Worm (Caenorhabditis elegans) whole organism, L4 larva: ENCODE data around the gene srlf-21.

Source experiments
- F37D6.2 ChIP-seq: sonication (generic microtip); optimal IDR thresholded peaks from 2 replicates; lab custom pipeline; 2016; ENCODE audit warnings: mild to moderate bottlenecking, missing genetic modification characterization, missing compliant biosample characterization
- F44E2.7 ChIP-seq: fragments of 200-800 bp; sonication (Bioruptor generic); IDR thresholded peaks from 2 replicates; pipeline ENCODE4 v2.1.2; 2022; ENCODE audit warnings: missing genetic modification characterization, missing compliant biosample characterization
- F49E8.2 ChIP-seq: sonication (generic microtip); optimal IDR thresholded peaks from 2 replicates; lab custom pipeline; 2016; ENCODE audit warnings: missing compliant biosample characterization, mild to moderate bottlenecking, missing genetic modification characterization, borderline replicate concordance
- T20F7.1 ChIP-seq: fragments of 200-800 bp; sonication (Bioruptor generic); optimal IDR thresholded peaks from 2 replicates; lab custom pipeline; 2018; ENCODE audit warnings: mild to moderate bottlenecking, missing genetic modification characterization, missing compliant biosample characterization
- T26A8.4 ChIP-seq: fragments of 200-800 bp; sonication (Bioruptor generic); IDR thresholded peaks from 2 replicates; pipeline ENCODE4 v1.3.6; 2022; ENCODE audit warnings: missing genetic modification characterization, missing compliant biosample characterization
- Y105C5A.15 ChIP-seq: fragments of 200-800 bp; sonication (Bioruptor generic); IDR thresholded peaks from 2 replicates; pipeline ENCODE4 v1.3.6; 2022; ENCODE audit warnings: missing genetic modification characterization, missing compliant biosample characterization
- aha-1 ChIP-seq: fragments of 150-350 bp; peaks from one replicate; lab custom pipeline; 2014; ENCODE audit warnings: missing biosample characterization, missing genetic modification characterization
- ceh-82 ChIP-seq: sonication (generic microtip); optimal IDR thresholded peaks from 2 replicates; lab custom pipeline; 2017; ENCODE audit warnings: missing biosample characterization, missing genetic modification characterization
- cey-2 ChIP-seq: sonication (generic microtip); optimal IDR thresholded peaks from 3 replicates; lab custom pipeline; 2017; ENCODE audit warnings: missing genetic modification characterization, mild to moderate bottlenecking, missing compliant biosample characterization, antibody characterized with exemption, borderline replicate concordance; ENCODE audit not compliant: insufficient read depth
- daf-16 ChIP-seq, 3 experiments: sonication (generic microtip); optimal IDR thresholded peaks; 2 replicates each; lab custom pipeline; 2016 to 2017; ENCODE audit warnings: missing genetic modification characterization in 3 of 3, missing genetic modification reagents in 3 of 3, mild to moderate bottlenecking in 2 of 3, missing compliant biosample characterization in 2 of 3, missing biosample characterization in 1 of 3, moderate library complexity in 1 of 3
- dmd-6 ChIP-seq: fragments of 200-800 bp; sonication (Bioruptor generic); IDR thresholded peaks from 2 replicates; pipeline ENCODE4 v1.3.6; 2022; ENCODE audit warnings: missing genetic modification reagents, missing genetic modification characterization, missing compliant biosample characterization
- dve-1 ChIP-seq: sonication (generic microtip); optimal IDR thresholded peaks from 2 replicates; lab custom pipeline; 2017; ENCODE audit warnings: antibody characterized with exemption, mild to moderate bottlenecking, missing genetic modification characterization, missing compliant biosample characterization; ENCODE audit not compliant: insufficient read depth
- egl-43 ChIP-seq: fragments of 200-800 bp; sonication (Bioruptor generic); IDR thresholded peaks from 2 replicates; pipeline ENCODE4 v1.3.6; 2022; ENCODE audit warnings: missing genetic modification reagents, missing genetic modification characterization, missing compliant biosample characterization
- fkh-10 ChIP-seq: fragments of 150-350 bp; optimal IDR thresholded peaks from 2 replicates; lab custom pipeline; 2014; ENCODE audit warnings: missing biosample characterization, missing genetic modification reagents, missing genetic modification characterization
- fos-1 ChIP-seq: fragments of 150-350 bp; optimal IDR thresholded peaks from 2 replicates; lab custom pipeline; 2014; ENCODE audit warnings: missing biosample characterization, missing genetic modification characterization
- hlh-11 ChIP-seq: fragments of 200-800 bp; sonication (Bioruptor generic); optimal IDR thresholded peaks from 2 replicates; lab custom pipeline; 2018; ENCODE audit warnings: mild to moderate bottlenecking, missing genetic modification characterization, missing compliant biosample characterization
- hlh-30 ChIP-seq: sonication (generic microtip); optimal IDR thresholded peaks from 2 replicates; lab custom pipeline; 2017; ENCODE audit warnings: antibody characterized with exemption, mild to moderate bottlenecking, missing genetic modification characterization, missing compliant biosample characterization; ENCODE audit not compliant: insufficient read depth
- lim-7 ChIP-seq: fragments of 200-800 bp; sonication (Bioruptor generic); IDR thresholded peaks from 2 replicates; pipeline ENCODE4 v1.3.6; 2022; ENCODE audit warnings: missing genetic modification characterization, missing compliant biosample characterization
- lin-13 ChIP-seq: fragments of 150-350 bp; optimal IDR thresholded peaks from 2 replicates; lab custom pipeline; 2014; ENCODE audit warnings: missing biosample characterization, missing genetic modification reagents, missing genetic modification characterization
- lin-38 ChIP-seq: fragments of 200-800 bp; sonication (Bioruptor generic); IDR thresholded peaks from 2 replicates; pipeline ENCODE4 v1.3.6; 2022; ENCODE audit warnings: missing genetic modification reagents, missing genetic modification characterization, missing compliant biosample characterization
- mdl-1 ChIP-seq, 2 experiments: fragments of 150-350 bp in 1 of 2; sonication (generic microtip) in 1 of 2; optimal IDR thresholded peaks; 2 replicates each; lab custom pipeline; 2014 to 2017; ENCODE audit warnings: missing biosample characterization in 2 of 2, missing genetic modification characterization in 2 of 2
- mes-2 ChIP-seq: sonication (generic microtip); optimal IDR thresholded peaks from 2 replicates; lab custom pipeline; 2016; ENCODE audit warnings: missing genotype, mild to moderate bottlenecking, missing genetic modification characterization, missing compliant biosample characterization; ENCODE audit not compliant: poor library complexity, severe bottlenecking
- mxl-3 ChIP-seq: fragments of 200-800 bp; sonication (Bioruptor generic); optimal IDR thresholded peaks from 2 replicates; lab custom pipeline; 2018; ENCODE audit warnings: mild to moderate bottlenecking, missing genetic modification characterization, missing compliant biosample characterization
- nhr-102 ChIP-seq: sonication (generic microtip); optimal IDR thresholded peaks from 2 replicates; lab custom pipeline; 2016; ENCODE audit warnings: mild to moderate bottlenecking, missing genetic modification characterization, moderate library complexity, missing compliant biosample characterization
- nhr-11 ChIP-seq: fragments of 150-350 bp; optimal IDR thresholded peaks from 2 replicates; lab custom pipeline; 2014; ENCODE audit warnings: missing biosample characterization, missing genetic modification characterization
- nhr-25 ChIP-seq: sonication (generic microtip); optimal IDR thresholded peaks from 2 replicates; lab custom pipeline; 2017; ENCODE audit warnings: missing genetic modification characterization, mild to moderate bottlenecking, missing compliant biosample characterization, antibody characterized with exemption, moderate library complexity, borderline replicate concordance; ENCODE audit not compliant: insufficient read depth
- nhr-28 ChIP-seq: fragments of 150-350 bp; optimal IDR thresholded peaks from 2 replicates; lab custom pipeline; 2014; ENCODE audit warnings: missing biosample characterization, missing genetic modification characterization
- nhr-41 ChIP-seq: fragments of 200-800 bp; sonication (Bioruptor generic); IDR thresholded peaks from 2 replicates; pipeline ENCODE4 v1.3.6; 2022; ENCODE audit warnings: missing genetic modification reagents, missing genetic modification characterization, missing compliant biosample characterization
- nhr-42 ChIP-seq: fragments of 200-800 bp; sonication (Bioruptor generic); IDR thresholded peaks from 2 replicates; pipeline ENCODE4 v1.3.6; 2022; ENCODE audit warnings: missing genetic modification characterization, missing compliant biosample characterization
- nhr-48 ChIP-seq: sonication (generic microtip); optimal IDR thresholded peaks from 2 replicates; lab custom pipeline; 2016; ENCODE audit warnings: mild to moderate bottlenecking, missing genetic modification characterization, missing compliant biosample characterization
- nhr-76 ChIP-seq: fragments of 150-350 bp; optimal IDR thresholded peaks from 2 replicates; lab custom pipeline; 2014; ENCODE audit warnings: missing biosample characterization, missing genetic modification characterization
- nhr-77 ChIP-seq: fragments of 150-350 bp; optimal IDR thresholded peaks from 2 replicates; lab custom pipeline; 2014; ENCODE audit warnings: missing biosample characterization, missing genetic modification characterization
- php-3 ChIP-seq: fragments of 200-800 bp; sonication (Bioruptor generic); IDR thresholded peaks from 2 replicates; pipeline ENCODE4 v1.3.6; 2022; ENCODE audit warnings: missing genetic modification reagents, missing genetic modification characterization, missing compliant biosample characterization
- pqm-1 ChIP-seq: sonication (generic microtip); optimal IDR thresholded peaks from 2 replicates; lab custom pipeline; 2017; ENCODE audit warnings: missing biosample characterization, missing genetic modification characterization
- rbr-2 ChIP-seq: sonication (generic microtip); optimal IDR thresholded peaks from 2 replicates; lab custom pipeline; 2016; ENCODE audit warnings: missing genotype, missing genetic modification characterization, missing compliant biosample characterization
- sdz-12 ChIP-seq: fragments of 200-800 bp; sonication (Bioruptor generic); optimal IDR thresholded peaks from 2 replicates; lab custom pipeline; 2018; ENCODE audit warnings: mild to moderate bottlenecking, missing genetic modification characterization, missing compliant biosample characterization
- set-16 ChIP-seq: fragments of 200-800 bp; sonication (Bioruptor generic); IDR thresholded peaks from 2 replicates; pipeline ENCODE4 v1.3.6; 2022; ENCODE audit warnings: missing genetic modification reagents, missing genetic modification characterization, missing compliant biosample characterization
- spr-1 ChIP-seq: sonication (generic microtip); optimal IDR thresholded peaks from 2 replicates; lab custom pipeline; 2016; ENCODE audit warnings: mild to moderate bottlenecking, missing genetic modification characterization, missing compliant biosample characterization
- tag-97 ChIP-seq: fragments of 200-800 bp; sonication (Bioruptor generic); IDR thresholded peaks from 2 replicates; pipeline ENCODE4 v1.3.6; 2022; ENCODE audit warnings: missing genetic modification characterization, missing compliant biosample characterization
- unc-130 ChIP-seq: sonication (generic microtip); optimal IDR thresholded peaks from 2 replicates; lab custom pipeline; 2016; ENCODE audit warnings: missing genetic modification reagents, missing genetic modification characterization, missing compliant biosample characterization
- unc-62 ChIP-seq, 3 experiments: fragments of 150-350 bp in 1 of 3; sonication (generic microtip); optimal IDR thresholded peaks in 2 of 3; peaks in 1 of 3; 1 replicate in 1 of 3; 2 replicates in 2 of 3; lab custom pipeline; 2014 to 2017; ENCODE audit warnings: missing biosample characterization in 3 of 3, missing genetic modification characterization in 3 of 3, missing genetic modification reagents in 3 of 3, missing genotype in 1 of 3
- ztf-11 ChIP-seq: fragments of 150-350 bp; optimal IDR thresholded peaks from 2 replicates; lab custom pipeline; 2014; ENCODE audit warnings: missing biosample characterization, missing genetic modification characterization
- ztf-7 ChIP-seq: fragments of 150-350 bp; optimal IDR thresholded peaks from 2 replicates; lab custom pipeline; 2014; ENCODE audit warnings: missing biosample characterization, missing genetic modification characterization

srlf-21 gene

DNA sequence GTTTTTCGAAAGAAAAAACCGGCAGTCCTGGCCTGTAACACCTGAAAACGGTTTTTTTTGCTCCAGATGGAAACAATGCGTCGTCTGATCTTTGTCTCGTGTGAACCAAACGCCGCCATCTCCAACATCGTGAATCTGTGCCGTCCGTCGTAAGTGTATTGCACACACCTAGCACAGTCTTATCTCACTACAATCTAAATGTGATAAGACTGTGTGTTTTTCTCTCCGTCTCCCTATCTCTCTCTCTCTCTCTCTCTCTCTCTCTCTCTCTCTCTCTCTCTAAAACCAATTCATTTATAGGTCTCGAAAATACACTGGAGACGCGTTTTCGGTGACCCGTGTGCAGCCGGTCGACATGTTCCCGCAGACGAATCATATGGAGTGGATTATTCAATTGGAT lies 20.3 kb upstream of the srlf-21 start:
- TF ChIP-seq lim-7 (GFP tag; lab: Robert Waterston, UW): no peak
- no peak for TF ChIP-seq egl-43 (GFP tag; lab: Robert Waterston, UW)
- peak; percentile 48 for TF ChIP-seq hlh-30 (tag; lab: Kevin White, UChicago)
- peak; percentile 81 for TF ChIP-seq nhr-77 (tag; lab: Kevin White, UChicago)
- TF ChIP-seq aha-1 (tag; lab: Kevin White, UChicago): peak; percentile 63
- TF ChIP-seq sdz-12 (GFP tag; lab: Kevin White, UChicago): no peak
- TF ChIP-seq lin-38 (GFP tag; lab: Robert Waterston, UW): peak; percentile 49
- no peak for TF ChIP-seq fos-1 (tag; lab: Kevin White, UChicago)
- TF ChIP-seq nhr-28: peak; percentile 99
- TF ChIP-seq T20F7.1: no peak
- no peak for TF ChIP-seq unc-62 (GFP tag; optimal IDR thresholded peaks at IDR 0.05 in 1 of 2; lab: Kevin White, UChicago)
- no peak for TF ChIP-seq unc-62 (tag; optimal IDR thresholded peaks at IDR 0.05; lab: Kevin White, UChicago)
- TF ChIP-seq lin-13 (GFP tag; lab: Kevin White, UChicago): peak; percentile 20
- peak; percentile 32 for TF ChIP-seq pqm-1 (tag; lab: Kevin White, UChicago)
- no peak for TF ChIP-seq ceh-82
- TF ChIP-seq nhr-25: no peak
- peak in 1 of 2 experiments; percentile 53 for TF ChIP-seq mdl-1 (tag; optimal IDR thresholded peaks at IDR 0.05; lab: Kevin White, UChicago)
- TF ChIP-seq nhr-102 (tag; lab: Kevin White, UChicago): peak; percentile 20
- no peak for TF ChIP-seq rbr-2 (tag; lab: Kevin White, UChicago)
- no peak for TF ChIP-seq cey-2
- peak; percentile 82 for TF ChIP-seq mxl-3 (GFP tag; lab: Kevin White, UChicago)
- TF ChIP-seq hlh-11 (tag; lab: Kevin White, UChicago): peak; percentile 81
- peak; percentile 27 for TF ChIP-seq nhr-48
- TF ChIP-seq tag-97: no peak
- TF ChIP-seq spr-1 (tag; lab: Kevin White, UChicago): no peak
- no peak for TF ChIP-seq unc-130 (GFP tag; lab: Kevin White, UChicago)
- TF ChIP-seq Y105C5A.15: no peak
- no peak for TF ChIP-seq F49E8.2 (tag; lab: Kevin White, UChicago)
- TF ChIP-seq F37D6.2 (tag; lab: Kevin White, UChicago): no peak
- TF ChIP-seq nhr-76 (tag; lab: Kevin White, UChicago): no peak
- peak; percentile 37 for TF ChIP-seq mes-2
- no peak for TF ChIP-seq F44E2.7
- TF ChIP-seq daf-16 (GFP tag; optimal IDR thresholded peaks at IDR 0.05; lab: Kevin White, UChicago): no peak
- peak; percentile 58 for TF ChIP-seq daf-16 (tag; optimal IDR thresholded peaks at IDR 0.05; lab: Kevin White, UChicago)
- TF ChIP-seq dve-1 (tag; lab: Kevin White, UChicago): peak; percentile 67
- 0 out of 2 replicates have a peak, but pooled peaks have one; percentile 28 for TF ChIP-seq php-3 (GFP tag; lab: Robert Waterston, UW)
- TF ChIP-seq nhr-11: peak; percentile 28
- TF ChIP-seq dmd-6 (GFP tag; lab: Robert Waterston, UW): peak; percentile 77

DNA sequence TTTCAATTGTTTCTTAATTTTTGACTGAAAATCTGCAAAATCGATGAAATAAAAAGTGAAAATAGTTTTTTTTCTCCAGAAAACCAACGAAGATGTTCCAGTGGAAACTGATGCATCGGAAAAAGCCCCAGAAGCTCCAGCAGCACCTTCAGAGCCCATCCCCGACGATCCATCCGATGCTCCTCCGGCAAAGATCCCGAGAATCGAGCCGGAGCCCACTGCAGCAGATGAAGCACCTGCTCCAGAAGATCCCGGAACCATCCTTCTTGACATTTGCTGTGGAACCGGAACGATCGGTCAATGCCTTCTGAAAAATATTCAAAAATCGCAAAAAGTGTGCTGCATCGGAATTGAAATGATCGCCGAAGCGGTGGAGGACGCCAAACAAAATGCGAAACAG lies 18.4 kb upstream of the srlf-21 start:
- no peak for TF ChIP-seq ztf-7 (tag; lab: Kevin White, UChicago)
- no peak for TF ChIP-seq T26A8.4 (GFP tag; lab: Robert Waterston, UW)
- TF ChIP-seq ztf-11 (tag; lab: Kevin White, UChicago): no peak
- peak; percentile 88 for TF ChIP-seq set-16 (GFP tag; lab: Robert Waterston, UW)
- 0 out of 2 replicates have a peak, but pooled peaks have one; percentile 4 for TF ChIP-seq nhr-42 (GFP tag; lab: Robert Waterston, UW)
- TF ChIP-seq mdl-1 (tag; optimal IDR thresholded peaks at IDR 0.05; lab: Kevin White, UChicago): no peak
- TF ChIP-seq fkh-10 (GFP tag; lab: Kevin White, UChicago): no peak
- TF ChIP-seq pqm-1 (tag; lab: Kevin White, UChicago): no peak
- TF ChIP-seq nhr-41 (GFP tag; lab: Robert Waterston, UW): no peak
